Fruit fly (Drosophila melanogaster): ENCODE measurements around the gene CG42729.

dm6 chr3L:15502256-15502655 lies 25.1 kb downstream of the CG42729 start:
- TF ChIP-seq Pif1B (GFP tag; optimal IDR thresholded peaks at IDR 0.05) (no peak), CG8159 (tag; optimal IDR thresholded peaks at IDR 0.05) (no peak), Ets98B (GFP tag; IDR thresholded peaks at IDR 0.05) (no peak), D1 (tag; optimal IDR thresholded peaks at IDR 0.05) (no peak), CG12605 (GFP tag; IDR thresholded peaks at IDR 0.05) (no peak), CG14655 (GFP tag; optimal IDR thresholded peaks at IDR 0.05) (no peak), Pif1A (GFP tag; optimal IDR thresholded peaks at IDR 0.05) (no peak), CG8301 (tag; optimal IDR thresholded peaks at IDR 0.05) (no peak), rn (GFP tag; IDR thresholded peaks at IDR 0.05) (no peak), CG32121 (GFP tag; IDR thresholded peaks at IDR 0.05) (no peak), Snoo (tag; optimal IDR thresholded peaks at IDR 0.05) (no peak), CG9948 (tag; optimal IDR thresholded peaks at IDR 0.05) (no peak)

Data from whole organism, pupa.